Worm (Caenorhabditis elegans): ENCODE results near the gene Y66D12A.10.

Gene Y66D12A.10

DNA sequence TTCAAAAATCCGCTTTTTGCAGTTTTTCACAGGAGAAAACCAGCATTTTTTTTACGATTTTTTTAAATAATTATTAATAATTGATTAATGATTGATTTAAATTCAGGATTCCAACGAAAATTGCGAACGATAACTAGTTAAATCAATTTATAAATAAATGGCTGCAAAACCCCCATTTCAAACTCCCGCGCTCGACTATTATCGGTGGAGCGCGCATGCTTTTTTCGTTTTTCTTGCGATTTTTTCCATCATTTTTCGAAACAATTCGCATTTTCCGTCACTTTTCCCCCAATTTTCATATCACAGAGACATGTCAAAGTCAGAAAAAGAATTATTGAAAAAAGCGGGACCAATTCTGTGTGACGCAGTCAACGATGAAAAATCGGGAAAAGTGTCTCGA is at the start of gene Y66D12A.10:
Gene Y66D12A.10, plus strand, starts transcription at position 273 of the 400 bp plus-strand sequence.
- no peak for TF ChIP-seq unc-62 (GFP tag; optimal IDR thresholded peaks at IDR 0.05)

DNA sequence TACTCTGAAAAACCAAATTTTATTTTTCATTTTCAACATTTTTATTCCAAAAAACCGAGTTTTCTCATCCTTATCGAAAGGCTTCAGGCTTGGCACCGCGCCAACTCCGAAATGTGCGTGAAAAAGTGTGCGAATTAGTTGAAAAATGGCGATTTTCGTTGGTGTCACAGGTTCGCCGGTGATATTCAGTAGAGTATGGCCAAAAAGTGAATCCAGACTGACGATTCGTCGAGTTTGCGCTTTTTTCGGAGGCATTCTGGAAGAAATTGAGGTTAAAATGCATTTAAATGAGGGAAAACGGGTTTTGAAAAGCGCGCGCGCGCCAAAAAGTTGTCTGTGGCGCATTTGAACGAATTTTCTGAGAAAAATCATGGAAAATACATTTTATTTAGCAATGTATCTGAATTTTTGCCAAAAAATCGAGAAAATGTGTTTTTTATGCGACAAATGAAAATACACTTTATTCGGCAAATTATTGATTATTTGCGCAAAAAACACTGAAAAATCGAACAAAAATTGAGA is 42.1 kb upstream of the Y66D12A.10 start, which contains the start of the genes Y66D12A.16 and such-1:
Gene Y66D12A.16, plus strand, starts transcription at position 51 of the 522 bp plus-strand sequence.
Gene such-1, minus strand, starts transcription at position 256 of the 522 bp plus-strand sequence.
- TF ChIP-seq unc-62 (GFP tag; optimal IDR thresholded peaks at IDR 0.05): no peak

DNA sequence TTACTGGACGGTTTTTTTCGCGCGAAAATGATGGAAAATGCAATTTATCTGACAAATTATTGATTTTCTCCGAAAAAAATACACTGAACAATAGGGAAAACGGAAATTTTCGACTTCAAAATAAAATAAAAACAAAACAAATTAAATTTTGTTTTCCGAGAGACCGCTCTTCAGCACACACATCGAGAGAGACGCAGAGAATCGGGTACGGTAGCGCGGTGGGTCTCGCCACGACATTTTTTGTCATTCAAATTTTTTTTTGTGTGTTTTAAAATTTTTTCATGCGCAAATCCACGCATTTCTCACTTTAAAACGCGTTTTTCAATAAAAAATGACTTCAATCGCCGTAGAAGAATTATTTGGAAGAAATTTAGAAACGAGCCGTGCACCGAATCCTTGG is 41.6 kb upstream of the Y66D12A.10 start:
- TF ChIP-seq unc-62 (GFP tag; optimal IDR thresholded peaks at IDR 0.05): no peak

DNA sequence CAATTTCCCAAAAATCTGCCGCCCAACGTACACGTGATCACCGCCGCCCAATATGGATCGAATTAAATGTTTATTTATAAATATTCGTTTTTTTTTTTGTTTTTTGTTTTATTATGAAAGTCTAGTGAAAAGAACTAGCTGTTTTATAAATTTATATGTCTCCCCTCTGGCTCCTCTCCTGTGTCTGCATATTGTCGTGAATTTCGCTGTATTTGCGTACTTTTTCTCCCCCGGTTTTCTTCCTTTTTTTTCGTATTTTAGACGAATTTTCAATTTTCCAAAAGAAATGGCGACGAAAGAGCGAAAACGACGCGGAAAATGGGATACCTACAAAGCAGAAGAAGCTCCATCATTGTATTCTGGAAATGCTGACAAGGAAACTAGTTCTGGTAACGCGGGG is 39.3 kb upstream of the Y66D12A.10 start, which contains the start of gene xpb-1:
Gene xpb-1, plus strand, starts transcription at position 262 of the 400 bp plus-strand sequence.
- TF ChIP-seq unc-62 (GFP tag; optimal IDR thresholded peaks at IDR 0.05): no peak

DNA sequence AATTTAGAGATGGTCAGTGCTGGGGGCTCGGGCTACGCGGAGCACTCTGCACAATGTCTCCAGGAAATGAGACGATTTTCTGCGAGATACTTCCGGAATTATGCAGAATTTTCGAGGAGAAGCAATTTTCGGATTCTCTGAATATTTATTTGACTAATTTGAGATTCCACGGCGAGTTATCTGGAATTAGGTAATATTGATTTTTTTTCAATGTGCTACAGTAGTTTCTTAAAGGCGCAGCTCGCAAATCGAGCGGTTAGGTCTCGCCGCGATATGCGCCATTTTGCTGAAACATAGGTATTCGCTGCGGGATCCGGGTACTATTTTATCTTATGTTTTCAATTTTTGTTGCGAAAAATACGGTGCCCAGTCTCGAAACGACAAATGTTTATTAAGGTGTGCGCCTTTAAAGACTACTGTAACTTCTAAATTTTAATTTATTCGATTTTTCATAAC is 31.0 kb upstream of the Y66D12A.10 start, which contains the start of gene nrps-1:
Gene nrps-1, plus strand, starts transcription at position 51 of the 456 bp plus-strand sequence.
- TF ChIP-seq unc-62 (GFP tag; optimal IDR thresholded peaks at IDR 0.05): no peak

DNA sequence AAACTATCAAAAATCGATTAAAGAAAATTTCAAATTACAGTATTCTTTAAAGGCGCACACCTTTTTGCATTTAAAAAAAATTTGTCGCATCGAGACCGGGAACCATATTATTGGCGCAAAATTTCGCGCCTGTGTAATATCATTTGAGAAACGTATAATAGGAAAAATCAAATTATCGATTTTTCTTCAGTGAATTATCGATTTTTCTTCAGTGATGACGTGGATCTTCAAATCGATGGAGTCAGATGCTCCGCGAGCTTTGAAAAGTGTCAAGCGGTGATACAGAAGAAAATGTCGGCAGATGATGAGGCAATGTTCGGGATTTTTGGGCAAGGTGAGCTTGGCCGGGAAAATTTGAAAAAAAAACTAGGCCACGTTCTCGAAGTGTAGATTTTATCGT is 30.2 kb upstream of the Y66D12A.10 start:
- no peak for TF ChIP-seq unc-62 (GFP tag; optimal IDR thresholded peaks at IDR 0.05)

DNA sequence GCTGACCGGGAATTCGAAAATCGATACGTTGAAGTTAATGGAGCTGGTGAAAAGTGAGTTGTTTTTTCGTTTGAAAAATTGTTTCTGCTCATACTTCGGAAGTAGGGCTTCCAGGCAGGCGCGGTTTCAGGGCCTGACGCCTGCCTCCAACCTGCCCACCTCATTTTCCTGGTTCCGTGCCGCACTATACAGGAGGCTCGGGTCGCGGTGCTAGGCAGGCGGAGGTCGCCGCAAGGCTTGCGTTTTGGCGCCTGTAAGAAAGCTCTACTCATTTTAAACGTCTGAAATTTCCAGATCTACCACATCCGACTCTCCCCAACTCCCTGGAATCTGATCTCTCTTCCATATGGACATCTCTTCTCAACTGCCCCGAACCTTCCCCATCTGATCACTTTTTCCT is 20.7 kb upstream of the Y66D12A.10 start:
- TF ChIP-seq unc-62 (GFP tag; optimal IDR thresholded peaks at IDR 0.05): no peak

DNA sequence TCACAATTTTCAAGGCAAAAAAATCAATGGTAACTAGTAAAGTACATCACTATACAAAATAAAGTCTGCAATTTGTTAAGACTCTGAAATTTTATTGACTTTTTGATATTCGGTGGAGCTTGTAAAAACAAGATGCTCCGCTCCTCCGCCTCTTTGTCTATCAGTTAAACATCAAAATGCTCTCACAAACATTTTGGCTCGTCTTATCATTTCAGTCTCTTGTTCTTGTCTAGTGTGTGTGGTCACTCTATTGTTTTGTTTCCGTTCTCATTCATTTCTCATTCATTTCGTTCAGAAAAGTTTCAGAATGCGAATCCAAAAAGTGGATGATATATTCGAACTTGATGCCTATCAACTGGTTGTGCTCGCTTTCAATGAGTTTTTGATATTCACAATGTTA is 17.6 kb upstream of the Y66D12A.10 start, which contains the start of gene Y66D12A.13:
Gene Y66D12A.13, plus strand, starts transcription at position 301 of the 400 bp plus-strand sequence.
- TF ChIP-seq unc-62 (GFP tag; optimal IDR thresholded peaks at IDR 0.05): no peak

DNA sequence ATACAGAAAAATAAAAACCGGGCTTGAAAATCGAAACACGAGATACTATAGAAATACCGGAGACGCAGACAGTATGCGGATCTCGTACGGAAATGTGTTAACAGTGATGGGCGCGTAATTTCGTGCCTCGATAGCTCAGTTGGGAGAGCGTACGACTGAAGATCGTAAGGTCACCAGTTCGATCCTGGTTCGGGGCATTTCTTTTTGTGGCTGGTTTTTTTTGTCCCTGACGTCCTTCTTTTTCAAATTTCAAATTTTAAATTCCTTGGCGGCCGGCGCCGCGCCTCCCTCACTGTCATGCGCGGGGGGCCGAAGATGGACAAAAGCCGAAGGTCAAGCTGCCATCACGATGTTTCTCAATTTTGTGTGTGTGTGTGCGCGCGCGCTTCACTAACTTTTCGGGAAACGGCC is 11.0 kb upstream of the Y66D12A.10 start:
- no peak for TF ChIP-seq unc-62 (GFP tag; optimal IDR thresholded peaks at IDR 0.05)

DNA sequence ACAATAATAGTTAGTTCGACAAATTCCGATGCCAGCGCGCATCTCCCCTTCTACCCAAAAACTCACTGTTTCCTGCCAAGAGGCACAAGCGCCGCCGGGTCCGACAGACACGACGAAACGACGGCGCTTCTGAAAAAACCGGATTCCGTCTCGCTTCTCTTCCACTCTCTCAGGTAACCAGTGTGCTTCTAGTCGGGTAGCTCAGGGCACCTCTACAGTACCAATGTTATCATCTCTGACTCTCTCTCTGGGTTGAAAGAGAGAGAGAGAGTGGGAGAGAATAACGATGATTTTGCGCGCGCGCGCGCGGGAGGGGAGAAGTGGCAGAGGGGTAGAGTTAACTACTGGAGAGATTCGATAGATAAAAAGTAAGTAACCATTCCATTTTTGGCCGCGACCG is 8.8 kb upstream of the Y66D12A.10 start:
- TF ChIP-seq unc-62 (GFP tag; optimal IDR thresholded peaks at IDR 0.05): no peak

DNA sequence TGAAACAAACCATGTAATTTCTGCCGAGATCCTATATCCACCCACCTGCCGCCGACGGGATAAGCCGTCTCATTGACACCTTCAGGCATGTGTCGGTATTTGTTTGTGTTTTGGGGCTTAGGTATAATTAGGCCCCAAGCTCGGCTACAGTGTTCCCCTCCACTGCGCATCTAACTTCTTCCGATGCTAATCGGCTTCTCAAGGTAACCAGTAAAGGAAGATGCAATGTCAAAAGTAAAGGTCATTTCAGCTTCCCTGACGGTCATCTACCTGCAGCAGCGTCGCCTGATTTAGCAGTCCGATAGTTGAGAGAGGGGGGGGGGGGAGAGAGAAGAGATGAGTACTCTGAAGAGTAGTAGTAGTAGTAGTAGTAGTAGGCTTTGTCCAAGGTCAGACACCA is 7.4 kb upstream of the Y66D12A.10 start:
- no peak for TF ChIP-seq unc-62 (GFP tag; optimal IDR thresholded peaks at IDR 0.05)

DNA sequence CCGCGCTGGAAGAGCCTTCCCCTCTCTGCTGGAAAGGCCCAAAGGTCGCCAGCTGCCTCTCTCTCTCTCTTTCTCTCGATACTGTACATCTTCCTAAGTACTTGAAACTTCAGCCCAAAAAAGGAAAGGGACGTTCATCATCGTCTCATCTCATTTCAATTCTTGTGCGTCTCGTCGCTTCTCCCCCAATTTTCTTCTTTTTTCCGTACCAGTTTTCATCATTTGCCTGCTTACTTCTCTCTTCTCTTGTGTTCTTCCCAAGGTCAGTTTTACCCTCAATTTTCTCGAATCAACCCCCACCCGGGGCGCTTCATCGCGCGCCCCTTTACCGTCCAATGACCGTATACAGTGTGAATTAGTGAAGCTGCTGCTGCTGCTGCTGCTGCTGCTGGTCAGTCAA is 6.0 kb upstream of the Y66D12A.10 start:
- TF ChIP-seq unc-62 (GFP tag; optimal IDR thresholded peaks at IDR 0.05): no peak

DNA sequence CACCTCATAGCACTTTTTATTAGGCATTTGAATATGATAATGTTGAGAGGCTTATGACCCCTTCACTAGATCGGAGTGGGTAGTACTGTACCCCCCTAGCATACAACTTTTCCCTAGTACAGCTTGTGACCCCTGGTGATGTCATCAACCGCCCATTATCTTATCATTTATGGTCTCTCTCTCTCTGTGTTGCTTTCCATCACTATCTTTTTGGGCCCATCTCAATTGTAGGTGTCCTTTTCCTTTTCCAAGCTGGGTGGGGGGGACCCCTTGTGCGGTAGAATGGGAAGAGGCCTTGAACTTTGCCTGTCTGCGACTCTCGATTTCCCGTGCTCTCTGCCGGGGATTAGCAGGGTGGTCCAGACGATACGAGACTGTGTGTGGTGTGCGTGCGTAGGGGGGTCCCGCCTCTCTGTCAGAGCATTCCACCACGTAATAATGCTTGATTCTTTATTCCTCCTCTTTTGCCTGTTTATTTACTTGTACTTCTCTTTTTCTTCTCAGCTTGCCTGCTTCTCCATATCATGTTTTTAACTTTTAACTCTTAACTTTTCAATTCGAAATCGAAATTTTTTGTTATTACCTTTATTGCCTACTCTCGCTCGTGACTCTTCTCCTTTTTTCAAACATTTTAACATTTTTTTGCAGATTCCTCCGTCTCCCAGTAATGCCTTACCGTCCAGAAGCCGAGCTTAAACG is 5.0 kb upstream of the Y66D12A.10 start, which contains the start of gene ztf-29:
Gene ztf-29, plus strand, starts transcription at position 649 of the 699 bp plus-strand sequence.
- no peak for TF ChIP-seq unc-62 (GFP tag; optimal IDR thresholded peaks at IDR 0.05)

DNA sequence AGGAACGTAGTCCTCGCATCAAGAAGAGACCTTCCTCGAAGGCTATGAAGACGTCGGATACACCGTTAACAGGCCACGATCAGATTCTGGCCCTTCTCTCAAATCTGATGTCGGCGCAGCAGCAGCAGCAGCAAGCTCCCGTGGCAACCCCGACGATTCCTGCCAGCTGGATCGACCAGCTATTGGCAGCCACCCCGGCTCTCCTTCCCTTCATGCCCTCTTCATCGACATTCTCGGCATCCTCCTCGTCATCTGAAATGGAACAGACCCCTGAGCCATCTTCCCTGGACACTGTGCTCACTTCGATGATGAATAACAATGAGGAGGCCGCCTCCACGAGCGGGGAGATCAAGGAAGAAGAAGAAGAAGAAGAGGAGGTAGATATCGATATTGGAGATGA is 4.1 kb upstream of the Y66D12A.10 start:
- no peak for TF ChIP-seq unc-62 (GFP tag; optimal IDR thresholded peaks at IDR 0.05)

DNA sequence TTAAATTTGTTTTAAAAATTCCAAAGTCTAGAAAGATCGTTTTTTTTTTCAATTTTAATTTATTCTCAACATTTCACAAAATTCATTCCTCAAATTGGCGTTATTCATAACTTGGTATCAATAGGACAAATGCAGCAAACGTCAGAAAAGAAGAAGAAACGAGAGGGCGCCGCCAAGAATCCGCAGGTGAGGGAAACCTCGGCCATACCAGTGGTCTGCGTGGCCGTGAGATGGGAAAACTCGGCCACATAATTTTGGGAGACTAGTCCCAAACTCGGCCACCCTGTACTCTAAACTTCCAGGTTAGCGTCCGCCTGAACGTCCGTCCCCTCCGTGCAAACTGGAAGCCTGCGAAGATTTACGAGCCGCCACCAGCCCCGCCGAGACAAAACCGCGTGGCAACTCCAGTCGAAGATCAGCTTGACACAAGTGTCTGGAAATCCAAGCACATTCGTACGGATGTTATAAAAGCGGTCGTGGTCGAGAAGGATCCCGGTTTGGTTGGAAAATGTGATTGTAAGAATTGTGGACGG is 2.2 kb upstream of the Y66D12A.10 start, which contains the start of gene Y66D12A.11:
Gene Y66D12A.11, plus strand, starts transcription at position 51 of the 533 bp plus-strand sequence.
- no peak for TF ChIP-seq unc-62 (GFP tag; optimal IDR thresholded peaks at IDR 0.05)

DNA sequence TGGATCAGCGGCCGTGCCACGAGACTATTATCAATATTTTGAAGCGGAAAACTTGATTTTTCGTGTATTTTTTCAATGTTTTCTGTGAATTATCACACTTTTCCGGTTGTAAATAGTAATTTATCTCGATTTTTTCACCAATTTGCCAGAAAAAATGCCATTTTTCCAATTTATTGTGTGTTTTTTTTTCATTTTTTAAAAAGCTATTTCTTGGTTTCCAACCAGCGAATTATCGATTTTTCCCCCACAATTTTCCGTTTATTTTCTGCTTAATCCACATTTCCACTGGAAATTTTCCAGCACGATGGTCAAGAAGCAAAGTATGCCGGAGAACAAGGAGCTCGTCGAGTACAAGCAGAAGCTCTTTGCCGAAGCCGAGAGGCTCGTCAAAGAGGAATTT is 2.2 kb downstream of the Y66D12A.10 start, which contains the start of gene psme-3:
Gene psme-3, plus strand, starts transcription at position 301 of the 400 bp plus-strand sequence.
- TF ChIP-seq unc-62 (GFP tag; optimal IDR thresholded peaks at IDR 0.05): no peak
